Fruit fly (Drosophila melanogaster): Measurements from ENCODE around the gene sra.
A peak's percentile ranks its signal among the peaks of the same experiment; 100 is the strongest.
"Not testable (repeated sequence)": the region's sequence is repeated elsewhere in the genome, so short reads cannot be mapped to it uniquely, and the experiment has no call there.

Gene sra

DNA sequence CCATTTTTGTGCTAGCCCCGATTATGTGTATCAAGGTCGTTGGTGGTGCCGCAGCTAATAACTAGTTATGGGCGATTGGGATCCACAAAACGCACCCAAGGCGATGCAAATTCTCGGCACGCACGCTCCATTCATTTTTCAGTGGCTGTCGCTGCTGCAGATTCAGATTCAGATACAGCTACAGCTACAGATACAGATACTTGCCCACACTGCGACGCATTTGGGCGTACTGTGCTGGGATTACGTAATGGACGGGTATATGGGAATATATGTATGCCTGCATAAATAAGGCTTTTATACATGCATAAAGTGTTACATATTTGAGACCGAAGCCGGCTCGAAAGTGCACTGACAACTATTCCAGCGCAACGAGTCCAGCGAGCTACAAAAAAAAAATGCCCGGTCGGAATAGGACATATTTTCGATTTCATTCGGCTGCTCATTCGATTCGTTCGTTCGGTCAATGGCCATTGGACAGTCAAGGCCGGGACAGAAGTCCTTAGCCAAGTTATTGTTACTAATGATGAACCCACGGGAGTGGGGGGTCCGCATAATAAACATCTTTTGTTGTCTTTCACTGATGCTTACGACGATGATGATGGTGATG, 4.4 kb upstream of the sra start:
- no peak for TF ChIP-seq noc (tag; optimal IDR thresholded peaks at IDR 0.05)

DNA sequence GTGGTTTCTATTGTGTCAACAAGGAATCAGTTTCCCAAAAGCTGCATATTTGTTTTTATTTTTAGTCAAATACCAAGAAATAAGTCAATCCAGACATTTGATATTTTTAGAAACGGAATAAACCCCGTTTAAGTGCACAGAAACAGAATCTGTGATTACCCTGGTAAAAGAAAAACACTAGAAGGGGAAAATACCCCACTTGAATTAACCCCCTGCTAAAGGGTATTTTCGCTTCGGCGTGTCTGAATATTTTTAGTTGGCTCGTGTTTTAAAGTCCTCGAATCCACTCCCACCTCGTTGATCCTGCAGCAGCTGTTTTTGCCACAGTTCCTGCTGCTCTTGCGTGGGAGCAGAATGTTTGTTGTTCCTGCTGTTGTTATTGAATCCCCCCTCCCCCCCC, 938 bp downstream of the sra start:
- TF ChIP-seq noc (tag; optimal IDR thresholded peaks at IDR 0.05): no peak

DNA sequence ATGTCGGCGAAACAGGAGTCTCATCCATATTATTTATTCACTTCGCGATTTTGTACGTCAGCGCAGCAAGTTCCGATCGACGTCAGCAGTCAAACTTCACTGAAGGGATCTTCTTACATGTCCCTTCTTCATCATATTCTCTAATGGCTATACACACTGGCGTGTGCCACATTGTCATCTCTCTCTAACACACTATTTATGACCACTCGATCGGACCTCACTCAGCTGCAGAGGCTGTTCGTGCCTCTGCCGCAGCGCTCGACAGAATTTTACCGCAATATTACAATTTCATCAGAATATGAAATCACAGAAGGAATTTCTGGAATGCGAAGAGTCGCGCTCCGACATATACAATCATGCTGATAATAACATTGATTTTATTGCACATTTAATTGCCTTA, 2.7 kb downstream of the sra start, which contains the start of gene Bin1:
Gene Bin1 (minus strand): TSS at position 101 of the 400 bp plus-strand sequence.
- TF ChIP-seq noc (tag; optimal IDR thresholded peaks at IDR 0.05): not testable (repeated sequence)

DNA sequence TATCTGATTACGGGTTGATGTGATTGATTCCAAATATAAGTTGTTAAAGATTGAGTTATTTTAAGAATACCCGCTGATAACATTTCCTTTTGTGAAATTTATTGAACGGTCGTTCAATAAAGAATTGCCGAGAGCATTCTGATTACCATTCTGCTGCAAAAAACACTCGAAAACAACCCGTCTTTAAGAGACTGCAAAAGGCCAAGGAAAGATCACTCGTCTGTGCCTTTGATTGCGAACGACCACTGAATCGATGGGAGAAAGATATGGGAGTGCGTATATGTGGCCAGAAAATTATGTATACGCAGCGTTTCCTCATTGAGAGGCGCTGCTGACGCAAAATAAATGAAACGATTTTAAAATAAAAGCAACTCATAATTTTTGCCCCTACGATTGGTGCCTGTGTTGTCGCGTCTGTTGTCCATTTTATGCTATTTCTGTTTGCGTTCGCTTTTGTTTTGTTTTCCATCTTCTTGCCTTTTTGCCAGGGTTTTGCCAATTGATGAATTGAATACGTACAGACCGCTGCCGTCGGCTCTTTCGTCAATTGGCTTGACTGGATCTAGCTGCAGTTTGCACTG, 3.5 kb downstream of the sra start:
- no peak for TF ChIP-seq noc (tag; optimal IDR thresholded peaks at IDR 0.05)

DNA sequence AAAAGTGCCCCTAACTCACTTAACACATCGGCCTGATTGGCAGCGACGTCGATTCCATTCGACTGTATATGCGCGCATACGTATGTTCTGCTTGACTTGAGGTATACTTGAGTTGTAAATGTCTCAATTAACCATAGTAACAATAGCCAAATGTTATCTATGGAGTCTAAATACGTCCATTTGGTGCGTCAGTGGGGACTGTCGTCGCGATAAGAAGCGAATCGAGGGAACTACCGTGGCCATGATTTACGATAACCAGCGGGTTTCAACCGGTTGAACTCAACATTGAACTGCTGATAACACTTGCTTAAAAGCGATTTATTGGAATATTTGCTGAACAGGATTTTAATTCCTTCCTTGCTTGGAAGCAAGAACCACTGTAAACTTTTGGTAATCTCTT, 4.0 kb downstream of the sra start:
- no peak for TF ChIP-seq noc (tag; optimal IDR thresholded peaks at IDR 0.05)

DNA sequence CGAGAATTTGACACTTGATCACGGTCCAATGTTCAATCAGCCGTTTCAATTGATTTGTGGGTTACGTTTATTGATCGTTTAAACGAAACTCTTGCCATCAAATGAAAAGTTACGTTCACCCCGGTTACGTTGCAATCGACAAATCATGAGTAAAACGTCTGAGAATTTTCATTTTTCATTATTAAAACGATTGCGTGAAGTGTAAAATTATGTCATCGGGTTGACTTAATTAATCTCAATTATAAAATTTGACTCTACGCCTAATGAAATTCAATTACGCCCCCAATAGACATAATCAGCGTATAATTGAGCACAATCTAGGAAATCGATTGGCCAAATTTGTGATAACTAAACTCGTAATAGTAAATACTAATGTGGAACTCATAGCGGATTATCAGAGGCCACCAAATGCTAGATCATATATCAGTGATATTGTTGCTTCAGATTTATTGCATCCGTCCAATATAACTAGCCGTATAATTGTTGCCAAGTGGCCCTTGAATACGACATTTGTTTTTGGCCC, 13.8 kb downstream of the sra start:
- peak; percentile 8 for TF ChIP-seq noc (tag; optimal IDR thresholded peaks at IDR 0.05)

DNA sequence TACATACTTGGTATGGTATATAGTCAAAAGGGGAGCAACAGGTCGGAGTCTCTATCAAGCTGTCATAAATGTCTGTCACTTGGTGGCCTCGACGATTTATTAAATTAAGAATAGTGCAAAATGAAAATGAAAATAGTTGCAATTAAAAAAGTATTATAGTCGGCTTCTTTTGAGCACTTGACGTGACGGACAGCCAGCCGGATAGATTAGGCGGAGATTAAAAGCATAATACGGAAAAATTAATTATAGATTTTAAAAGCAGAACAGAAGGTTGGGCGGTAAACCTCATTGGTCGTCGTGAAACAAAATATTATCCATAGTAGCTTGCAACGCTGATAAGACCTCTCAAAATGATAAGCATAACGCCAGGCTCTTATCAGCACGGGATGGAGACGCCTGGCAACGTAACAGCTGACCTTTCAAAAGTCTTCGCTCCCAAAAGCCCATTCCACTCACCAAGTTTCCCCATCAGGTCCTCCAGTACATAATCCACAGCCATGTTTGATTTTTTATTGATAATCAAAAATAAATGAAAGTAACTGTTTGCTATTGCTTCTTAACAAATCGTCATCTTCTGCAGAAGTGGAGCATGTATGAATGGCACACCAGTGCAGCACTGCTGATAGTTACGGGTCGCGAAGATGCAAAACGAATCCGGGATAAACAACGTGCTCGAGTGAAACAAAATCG, 15.7 kb downstream of the sra start:
- peak; percentile 70 for TF ChIP-seq noc (tag; optimal IDR thresholded peaks at IDR 0.05)

DNA sequence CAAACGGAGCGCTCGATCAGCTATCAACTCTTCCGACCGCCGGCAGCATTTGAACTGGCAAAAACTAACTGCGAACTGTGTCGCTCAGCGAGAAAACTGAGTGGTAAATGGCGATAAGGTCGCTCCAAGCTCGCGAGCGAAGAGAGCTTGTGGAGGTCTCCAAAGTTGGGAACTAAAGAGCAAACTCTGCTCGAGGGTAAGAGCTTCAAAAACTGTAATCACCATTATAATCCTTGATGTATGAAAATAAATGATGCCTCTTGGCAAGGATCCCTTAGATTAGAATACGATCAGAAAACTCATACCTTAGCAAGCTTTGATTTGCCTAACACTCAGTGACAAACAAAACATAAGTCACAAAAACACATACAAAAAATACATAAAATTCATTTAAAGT, 16.2 kb downstream of the sra start, which contains the start of the genes CG6126 and CG31287:
Gene CG6126 (minus strand): TSS at position 59 of the 397 bp plus-strand sequence.
Gene CG31287 (plus strand): TSS at position 347 of the 397 bp plus-strand sequence.
- TF ChIP-seq noc (tag; optimal IDR thresholded peaks at IDR 0.05): no peak

DNA sequence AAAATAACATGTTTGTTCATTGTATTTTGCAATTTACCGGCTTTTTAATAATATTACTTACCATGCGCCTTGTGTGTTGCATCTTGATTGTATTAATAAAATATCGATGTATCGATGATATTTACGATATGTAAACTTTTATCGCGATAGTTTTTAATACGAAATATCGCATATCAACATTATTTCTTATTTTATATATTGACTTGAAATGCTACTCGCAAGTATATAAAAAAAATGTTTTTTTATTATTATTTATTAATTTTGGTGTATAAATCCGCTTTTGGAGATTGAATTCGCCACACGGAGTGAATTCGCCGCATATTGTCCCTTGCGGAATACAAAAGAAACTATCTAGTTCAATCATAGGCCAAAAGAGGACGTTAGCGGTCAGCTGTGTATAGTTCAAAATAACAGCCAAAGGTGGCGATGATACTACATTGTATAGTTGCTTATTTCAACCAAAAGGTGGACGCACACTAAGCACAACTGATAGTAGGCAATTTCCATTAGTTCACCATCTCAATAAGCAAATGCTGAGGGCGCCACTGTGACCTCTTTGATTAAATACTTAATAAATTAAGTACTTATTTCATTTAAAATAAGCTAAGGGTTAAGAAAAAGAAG, 18.5 kb downstream of the sra start, which contains the start of gene mtSSB:
Gene mtSSB (minus strand): TSS at position 96 of the 624 bp plus-strand sequence.
- peak; percentile 21 for TF ChIP-seq noc (tag; optimal IDR thresholded peaks at IDR 0.05)

DNA sequence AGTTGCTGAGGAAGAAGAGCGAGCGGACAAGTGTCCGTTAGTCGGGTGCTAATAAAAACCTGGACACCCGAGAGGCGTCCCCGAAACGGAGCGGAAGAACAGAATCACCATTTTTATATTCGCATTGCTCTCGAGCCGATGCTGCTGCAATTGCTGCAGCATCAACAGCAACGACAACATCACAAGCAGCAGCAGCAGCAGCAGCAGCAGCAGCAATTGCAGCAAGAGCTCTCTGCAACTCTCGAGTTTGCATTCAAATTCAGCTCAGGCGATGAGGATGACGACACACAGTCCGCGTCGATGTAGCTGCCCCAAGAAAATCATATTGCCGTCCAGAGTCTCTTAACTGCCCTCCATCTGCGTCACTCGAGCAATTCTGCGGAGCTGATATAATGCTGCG, 19.4 kb downstream of the sra start:
- no peak for TF ChIP-seq noc (tag; optimal IDR thresholded peaks at IDR 0.05)

DNA sequence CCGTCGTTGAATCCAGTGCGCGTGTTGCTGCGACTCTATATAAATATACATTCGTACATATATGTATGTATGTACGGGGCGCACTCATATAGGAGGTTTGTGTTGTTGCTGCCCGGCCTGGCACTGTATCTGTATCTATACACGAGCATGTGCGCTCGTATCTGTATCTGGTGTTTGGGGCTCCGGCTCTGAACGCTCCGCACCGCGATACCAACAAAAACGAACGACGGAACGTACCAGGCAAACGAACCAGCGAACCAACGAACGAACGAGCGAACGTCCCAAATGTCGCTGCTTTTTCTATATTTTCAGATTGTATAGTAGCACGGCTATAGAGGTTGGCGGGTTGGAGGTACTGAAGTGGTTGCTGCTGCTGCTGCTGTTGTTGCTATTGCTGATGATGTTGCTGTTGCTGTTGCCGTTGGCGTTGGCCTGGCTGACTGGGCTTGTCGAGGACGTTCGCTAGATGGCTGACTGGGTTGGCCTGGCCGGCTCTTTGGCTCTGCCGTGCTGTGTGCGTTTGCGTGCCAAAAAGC, 20.3 kb downstream of the sra start:
- peak; percentile 35 for TF ChIP-seq noc (tag; optimal IDR thresholded peaks at IDR 0.05)

DNA sequence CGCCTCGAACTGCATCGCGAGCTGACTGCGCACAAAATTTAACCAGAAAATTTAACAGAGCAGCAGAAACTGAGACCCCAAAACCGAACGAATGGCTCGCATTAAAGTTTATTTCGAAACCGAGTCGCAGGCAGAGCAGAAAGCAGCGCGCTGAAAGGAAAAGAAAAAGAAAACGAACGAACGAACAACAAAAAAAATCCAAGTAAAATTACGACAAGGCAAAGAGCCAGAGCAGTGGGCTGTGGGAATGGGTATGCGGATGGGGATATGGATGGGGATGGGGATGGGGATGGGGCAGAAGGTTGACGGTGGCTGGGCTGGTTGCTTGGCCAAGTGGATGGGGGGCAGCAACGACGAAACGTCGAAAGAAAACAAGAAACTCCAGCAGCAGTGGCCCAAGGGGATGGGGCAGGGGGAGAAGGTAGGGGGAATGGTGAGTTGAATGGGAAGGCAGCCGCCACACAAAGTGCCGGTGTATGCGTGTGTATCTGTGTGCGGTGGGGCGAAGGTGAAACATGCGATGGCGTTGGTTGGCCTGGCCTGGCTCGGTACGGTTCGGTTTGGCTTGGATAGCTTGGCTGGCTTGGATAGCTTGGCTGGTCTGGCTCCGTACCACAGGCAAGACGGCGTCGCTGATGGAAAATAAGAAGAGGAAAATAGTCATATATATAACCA, 21.4 kb downstream of the sra start:
- no peak for TF ChIP-seq noc (tag; optimal IDR thresholded peaks at IDR 0.05)

DNA sequence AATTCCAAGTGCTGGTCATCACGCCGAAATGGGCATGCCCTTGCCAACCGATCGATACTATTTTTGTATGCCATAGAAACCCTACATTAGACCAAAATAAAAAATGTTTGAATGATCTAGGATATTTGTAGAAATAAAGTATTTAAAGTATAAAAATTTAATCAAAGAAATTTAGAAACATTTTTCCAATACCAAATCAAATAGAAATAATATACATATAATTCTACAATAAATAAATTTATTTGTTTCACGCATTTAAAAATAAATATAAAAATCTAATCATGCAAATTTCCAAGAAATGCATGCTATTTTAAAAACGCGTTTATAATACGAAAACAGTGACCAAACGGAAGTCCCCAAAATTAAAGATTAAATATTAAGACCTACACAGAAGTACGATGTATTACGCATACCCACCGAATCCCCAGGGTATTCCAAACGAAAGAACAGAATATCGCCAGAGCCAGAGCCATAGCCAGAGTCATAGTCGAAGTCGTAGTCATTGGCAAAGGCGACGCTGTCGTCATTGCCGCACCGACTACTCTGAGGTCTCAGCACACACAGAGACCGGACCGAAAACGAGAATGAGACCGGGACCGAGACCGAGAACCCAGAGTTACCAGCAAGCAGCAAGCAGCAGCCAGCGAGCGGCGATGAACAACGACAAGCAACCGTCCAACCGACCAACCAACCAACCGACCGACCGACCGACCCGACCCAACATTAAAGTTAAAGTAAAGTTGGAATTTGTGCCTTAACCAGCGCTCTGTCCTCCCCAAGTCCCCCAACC, 22.3 kb downstream of the sra start:
- peak; percentile 36 for TF ChIP-seq noc (tag; optimal IDR thresholded peaks at IDR 0.05)

DNA sequence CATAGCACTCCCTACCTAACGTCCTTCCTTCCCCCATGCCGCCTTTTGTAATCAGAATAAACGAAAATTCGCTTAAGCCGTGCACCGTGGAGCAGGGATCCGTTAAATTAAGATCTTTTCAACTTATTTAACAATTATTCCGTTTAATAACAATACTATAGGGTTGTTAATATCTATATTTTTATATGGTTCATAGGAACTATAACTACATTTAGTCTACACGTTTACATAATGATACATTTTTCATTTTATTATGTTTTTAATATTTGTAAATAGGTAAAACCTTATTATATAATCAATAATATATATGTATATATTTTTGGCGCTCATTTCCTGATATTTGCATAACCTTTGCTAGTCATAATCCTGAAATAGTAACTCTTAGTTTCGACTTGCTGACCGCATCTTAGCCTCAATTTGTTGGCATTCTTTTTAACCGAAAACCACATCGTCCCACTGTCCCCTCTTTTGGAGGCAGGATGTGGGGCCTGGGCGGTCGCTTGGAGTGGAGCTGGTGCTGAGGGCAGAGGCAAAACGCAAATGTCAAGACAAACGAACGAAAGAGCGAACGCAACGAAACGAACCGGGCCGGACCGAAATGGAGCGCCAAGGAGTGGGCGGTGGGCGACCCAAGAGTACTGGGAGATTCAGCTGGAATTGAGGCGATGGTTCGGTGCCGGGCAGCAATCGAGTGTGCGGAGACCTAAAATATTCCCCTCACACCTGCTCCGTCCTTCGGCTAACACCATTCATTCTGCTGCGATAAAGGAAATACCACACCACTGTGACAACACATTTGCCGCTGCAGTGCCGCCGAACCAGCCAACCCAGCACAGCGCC, 23.1 kb downstream of the sra start:
- TF ChIP-seq noc (tag; optimal IDR thresholded peaks at IDR 0.05): no peak
